Worm (Caenorhabditis elegans) whole organism, L4 larva: Measurements from ENCODE around the gene inx-9.

Experiments used
- R02D3.7 ChIP-seq: fragments of 150-350 bp; sonication (generic microtip); optimal IDR thresholded peaks from 3 replicates; lab custom pipeline; 2014; ENCODE audit warnings: missing biosample characterization, missing genetic modification characterization
- fos-1 ChIP-seq: fragments of 150-350 bp; optimal IDR thresholded peaks from 2 replicates; lab custom pipeline; 2014; ENCODE audit warnings: missing biosample characterization, missing genetic modification characterization
- lin-13 ChIP-seq: fragments of 150-350 bp; optimal IDR thresholded peaks from 2 replicates; lab custom pipeline; 2014; ENCODE audit warnings: missing biosample characterization, missing genetic modification reagents, missing genetic modification characterization
- mep-1 ChIP-seq: fragments of 150-350 bp; sonication (generic microtip); optimal IDR thresholded peaks from 3 replicates; lab custom pipeline; 2014; ENCODE audit warnings: missing biosample characterization, missing genetic modification characterization
- nhr-10 ChIP-seq: fragments of 150-350 bp; optimal IDR thresholded peaks from 2 replicates; lab custom pipeline; 2014; ENCODE audit warnings: missing biosample characterization, missing genetic modification characterization
- nhr-237 ChIP-seq: sonication (generic microtip); optimal IDR thresholded peaks from 2 replicates; lab custom pipeline; 2017; ENCODE audit warnings: missing biosample characterization, missing genetic modification characterization
- nhr-77 ChIP-seq: fragments of 150-350 bp; optimal IDR thresholded peaks from 2 replicates; lab custom pipeline; 2014; ENCODE audit warnings: missing biosample characterization, missing genetic modification characterization
- pha-4 ChIP-seq, 2 experiments: fragments of 150-350 bp in 1 of 2; fragments of 200-800 bp in 1 of 2; sonication (Bioruptor generic) in 1 of 2; IDR thresholded peaks in 1 of 2; optimal IDR thresholded peaks in 1 of 2; 2 replicates each; pipeline versions ENCODE4 v1.3.6 to Lab custom; 2014 to 2022; ENCODE audit warnings: missing genetic modification characterization in 2 of 2, missing genetic modification reagents in 2 of 2, missing biosample characterization in 1 of 2, missing compliant biosample characterization in 1 of 2
- tag-97 ChIP-seq: fragments of 200-800 bp; sonication (Bioruptor generic); IDR thresholded peaks from 2 replicates; pipeline ENCODE4 v1.3.6; 2022; ENCODE audit warnings: missing genetic modification characterization, missing compliant biosample characterization
- zip-11 ChIP-seq: fragments of 200-800 bp; sonication (Bioruptor generic); IDR thresholded peaks from 2 replicates; pipeline ENCODE4 v1.3.6; 2022; ENCODE audit warnings: missing genetic modification characterization, missing compliant biosample characterization
- ztf-11 ChIP-seq: fragments of 150-350 bp; optimal IDR thresholded peaks from 2 replicates; lab custom pipeline; 2014; ENCODE audit warnings: missing biosample characterization, missing genetic modification characterization

- no peak for TF ChIP-seq R02D3.7
- no peak for TF ChIP-seq ztf-11 (tag; lab: Kevin White, UChicago)
- no peak for TF ChIP-seq zip-11 (GFP tag; lab: Robert Waterston, UW)
- no peak for TF ChIP-seq nhr-237 (tag; lab: Kevin White, UChicago)
- no peak for TF ChIP-seq nhr-10 (tag; lab: Kevin White, UChicago)
- TF ChIP-seq fos-1, result no peak
- no peak for TF ChIP-seq mep-1 (tag; lab: Kevin White, UChicago)
- TF ChIP-seq nhr-77 (tag; lab: Kevin White, UChicago), result no peak
- no peak for TF ChIP-seq pha-4 (GFP tag; IDR thresholded peaks at IDR 0.05; lab: Robert Waterston, UW)
- TF ChIP-seq pha-4 (tag; optimal IDR thresholded peaks at IDR 0.05; lab: Kevin White, UChicago), result no peak
- no peak for TF ChIP-seq lin-13 (GFP tag; lab: Kevin White, UChicago)
- no peak for TF ChIP-seq tag-97 (GFP tag; lab: Robert Waterston, UW)
These were observed 37.1 kb downstream of the inx-9 start for ce11 chrIV:11713289-11713688.
